Worm (Caenorhabditis elegans) whole organism, L4 larva: ENCODE results near the gene best-19.

ENCODE experiments used
- F10B5.3 ChIP-seq: sonication (generic microtip); optimal IDR thresholded peaks from 2 replicates; lab custom pipeline; 2016; ENCODE audit warnings: mild to moderate bottlenecking, missing genetic modification characterization, missing compliant biosample characterization
- daf-12 ChIP-seq: fragments of 150-350 bp; optimal IDR thresholded peaks from 2 replicates; lab custom pipeline; 2014; ENCODE audit warnings: missing biosample characterization, missing genetic modification reagents, missing genetic modification characterization
- dve-1 ChIP-seq: sonication (generic microtip); optimal IDR thresholded peaks from 2 replicates; lab custom pipeline; 2017; ENCODE audit warnings: antibody characterized with exemption, mild to moderate bottlenecking, missing genetic modification characterization, missing compliant biosample characterization; ENCODE audit not compliant: insufficient read depth
- madf-5 ChIP-seq, 2 experiments: fragments of 200-800 bp; sonication (Bioruptor generic); IDR thresholded peaks; 2 replicates each; pipeline ENCODE4 v1.3.6; 2022; ENCODE audit warnings: missing compliant biosample characterization in 2 of 2, missing genetic modification characterization in 2 of 2
- nhr-41 ChIP-seq: fragments of 200-800 bp; sonication (Bioruptor generic); IDR thresholded peaks from 2 replicates; pipeline ENCODE4 v1.3.6; 2022; ENCODE audit warnings: missing genetic modification reagents, missing genetic modification characterization, missing compliant biosample characterization

DNA sequence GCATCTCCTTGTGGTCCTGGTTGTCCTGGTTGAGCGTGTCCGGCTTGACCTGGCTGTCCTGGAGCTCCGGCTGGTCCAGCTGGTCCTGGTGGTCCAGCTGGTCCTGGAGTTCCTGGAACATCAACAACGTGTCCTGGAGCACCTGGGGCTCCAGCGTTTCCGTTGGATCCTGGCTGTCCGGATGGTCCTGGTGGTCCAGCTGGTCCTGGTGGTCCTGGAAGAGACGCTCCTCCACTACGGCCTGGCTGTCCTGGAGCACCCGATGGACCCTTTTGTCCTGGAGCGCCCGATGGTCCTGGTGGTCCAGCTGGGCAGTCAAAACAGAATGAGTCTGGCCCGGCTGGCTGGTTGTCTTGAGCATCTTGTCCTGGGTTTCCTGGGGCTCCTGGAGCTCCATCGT is 42.2 kb downstream of the best-19 start:
- no peak for TF ChIP-seq daf-12 (tag; lab: Kevin White, UChicago)
- TF ChIP-seq madf-5 (GFP tag; IDR thresholded peaks at IDR 0.05; lab: Robert Waterston, UW) = no peak
- no peak for TF ChIP-seq F10B5.3 (tag; lab: Kevin White, UChicago)
- TF ChIP-seq nhr-41 = no peak
- no peak for TF ChIP-seq dve-1 (tag; lab: Kevin White, UChicago)
